Fruit fly (Drosophila melanogaster) whole organism, prepupa: ENCODE data around the gene CG13064.

ENCODE experiments used
- CG10631 ChIP-seq: fragments of 200-800 bp; sonication (Bioruptor generic); optimal IDR thresholded peaks from 2 replicates; lab custom pipeline; 2016; ENCODE audit warnings: missing biosample characterization, missing genetic modification characterization
- CG11294 ChIP-seq: fragments of 200-800 bp; sonication (Bioruptor generic); IDR thresholded peaks from 2 replicates; pipeline ENCODE4 v1.3.6; 2022; ENCODE audit warnings: missing biosample characterization, missing genetic modification characterization
- CG11762 ChIP-seq: fragments of 200-800 bp; sonication (Bioruptor generic); optimal IDR thresholded peaks from 3 replicates; lab custom pipeline; 2016; ENCODE audit warnings: missing biosample characterization, missing genetic modification characterization; ENCODE audit not compliant: insufficient read depth
- CG1621 ChIP-seq: fragments of 200-800 bp; sonication (Bioruptor generic); optimal IDR thresholded peaks from 3 replicates; lab custom pipeline; 2018; ENCODE audit warnings: missing biosample characterization, mild to moderate bottlenecking, missing genetic modification characterization
- CG16779 ChIP-seq: fragments of 200-800 bp; sonication (Bioruptor generic); optimal IDR thresholded peaks from 3 replicates; lab custom pipeline; 2017; ENCODE audit warnings: missing biosample characterization, mild to moderate bottlenecking, missing genetic modification characterization
- CG3032 ChIP-seq: fragments of 200-800 bp; optimal IDR thresholded peaks from 2 replicates; lab custom pipeline; 2019; ENCODE audit warnings: missing biosample characterization, mild to moderate bottlenecking, missing genetic modification characterization, moderate library complexity
- CG3919 ChIP-seq: fragments of 200-800 bp; sonication (Bioruptor generic); optimal IDR thresholded peaks from 3 replicates; lab custom pipeline; 2016; ENCODE audit warnings: missing biosample characterization, missing genetic modification characterization
- CG4318 ChIP-seq: fragments of 200-800 bp; sonication (Bioruptor generic); optimal IDR thresholded peaks from 3 replicates; lab custom pipeline; 2017; ENCODE audit warnings: missing biosample characterization, mild to moderate bottlenecking, missing genetic modification characterization
- CG6276 ChIP-seq: fragments of 200-800 bp; sonication (Bioruptor generic); optimal IDR thresholded peaks from 2 replicates; lab custom pipeline; 2017; ENCODE audit warnings: missing biosample characterization, mild to moderate bottlenecking, missing genetic modification characterization
- CG6792 ChIP-seq: fragments of 200-800 bp; sonication (Bioruptor generic); optimal IDR thresholded peaks from 3 replicates; lab custom pipeline; 2016; ENCODE audit warnings: missing biosample characterization, missing genetic modification characterization
- CG8119 ChIP-seq: fragments of 200-800 bp; sonication (Bioruptor generic); IDR thresholded peaks from 3 replicates; pipeline ENCODE4 v1.3.6; 2022; ENCODE audit warnings: missing biosample characterization, missing genetic modification characterization
- CG8319 ChIP-seq: fragments of 200-800 bp; sonication (Bioruptor generic); optimal IDR thresholded peaks from 3 replicates; lab custom pipeline; 2016; ENCODE audit warnings: missing biosample characterization, missing genetic modification characterization
- CG8632 ChIP-seq: fragments of 200-800 bp; sonication (Bioruptor generic); optimal IDR thresholded peaks from 3 replicates; lab custom pipeline; 2016; ENCODE audit warnings: missing biosample characterization, missing genetic modification characterization
- CG9139 ChIP-seq: fragments of 200-800 bp; sonication (Bioruptor generic); optimal IDR thresholded peaks from 3 replicates; lab custom pipeline; 2017; ENCODE audit warnings: missing biosample characterization, mild to moderate bottlenecking, missing genetic modification characterization
- Eip75B ChIP-seq: fragments of 200-800 bp; sonication (Bioruptor generic); optimal IDR thresholded peaks from 3 replicates; lab custom pipeline; 2016; ENCODE audit warnings: missing biosample characterization, missing genetic modification characterization
- Eip78C ChIP-seq: fragments of 200-800 bp; sonication (Bioruptor generic); peaks from one replicate; lab custom pipeline; 2016; ENCODE audit warnings: missing biosample characterization, missing genetic modification characterization
- Eip93F ChIP-seq: fragments of 200-800 bp; sonication (Bioruptor generic); optimal IDR thresholded peaks from 2 replicates; lab custom pipeline; 2016; ENCODE audit warnings: missing biosample characterization, mild to moderate bottlenecking, missing genetic modification characterization
- Ets96B ChIP-seq: fragments of 200-800 bp; optimal IDR thresholded peaks from 2 replicates; lab custom pipeline; 2019; ENCODE audit warnings: missing biosample characterization, mild to moderate bottlenecking, missing genetic modification characterization, moderate library complexity
- Gug ChIP-seq: fragments of 200-800 bp; sonication (Bioruptor generic); IDR thresholded peaks from 2 replicates; pipeline ENCODE4 v1.3.6; 2022; ENCODE audit warnings: missing biosample characterization, missing genetic modification characterization
- Hr38 ChIP-seq: sonication (Bioruptor generic); optimal IDR thresholded peaks from 2 replicates; lab custom pipeline; 2016; ENCODE audit warnings: missing biosample characterization, missing genetic modification characterization
- Hr39 ChIP-seq: fragments of 200-800 bp; sonication (Bioruptor generic); optimal IDR thresholded peaks from 2 replicates; lab custom pipeline; 2016; ENCODE audit warnings: missing biosample characterization, missing genetic modification characterization
- Hr4 ChIP-seq: fragments of 200-800 bp; sonication (Bioruptor generic); optimal IDR thresholded peaks from 3 replicates; lab custom pipeline; 2016; ENCODE audit warnings: missing biosample characterization, missing genetic modification characterization
- Lpt ChIP-seq: fragments of 200-800 bp; sonication (Bioruptor generic); optimal IDR thresholded peaks from 3 replicates; lab custom pipeline; 2016; ENCODE audit warnings: missing biosample characterization, missing genetic modification characterization
- Met ChIP-seq: fragments of 200-800 bp; sonication (Bioruptor generic); optimal IDR thresholded peaks from 3 replicates; lab custom pipeline; 2016; ENCODE audit warnings: missing biosample characterization, missing genetic modification characterization
- OdsH ChIP-seq: fragments of 200-800 bp; sonication (Bioruptor generic); optimal IDR thresholded peaks from 3 replicates; lab custom pipeline; 2016; ENCODE audit warnings: missing biosample characterization, missing genetic modification characterization
- Smox ChIP-seq: fragments of 200-800 bp; sonication (Bioruptor generic); optimal IDR thresholded peaks from 3 replicates; lab custom pipeline; 2016; ENCODE audit warnings: missing biosample characterization, missing genetic modification characterization
- Sox14 ChIP-seq: fragments of 200-800 bp; sonication (Bioruptor generic); optimal IDR thresholded peaks from 3 replicates; lab custom pipeline; 2016; ENCODE audit warnings: missing biosample characterization, missing genetic modification characterization
- Sox15 ChIP-seq: fragments of 200-800 bp; sonication (Bioruptor generic); optimal IDR thresholded peaks from 3 replicates; lab custom pipeline; 2016; ENCODE audit warnings: missing biosample characterization, missing genetic modification characterization
- acj6 ChIP-seq: fragments of 200-800 bp; sonication (Bioruptor generic); optimal IDR thresholded peaks from 3 replicates; lab custom pipeline; 2016; ENCODE audit warnings: missing biosample characterization, missing genetic modification characterization
- dac ChIP-seq: fragments of 200-800 bp; sonication (Bioruptor generic); optimal IDR thresholded peaks from 2 replicates; lab custom pipeline; 2017; ENCODE audit warnings: missing biosample characterization, mild to moderate bottlenecking, missing genetic modification characterization
- dsx ChIP-seq: fragments of 200-800 bp; optimal IDR thresholded peaks from 3 replicates; lab custom pipeline; 2019; ENCODE audit warnings: missing biosample characterization, mild to moderate bottlenecking, missing genetic modification characterization, moderate library complexity; ENCODE audit not compliant: poor library complexity, severe bottlenecking
- fd59A ChIP-seq: fragments of 200-800 bp; sonication (Bioruptor generic); optimal IDR thresholded peaks from 2 replicates; lab custom pipeline; 2017; ENCODE audit warnings: missing biosample characterization, mild to moderate bottlenecking, missing genetic modification characterization, missing genetic modification reagents
- fd85E ChIP-seq: fragments of 200-800 bp; sonication (Bioruptor generic); optimal IDR thresholded peaks from 3 replicates; lab custom pipeline; 2016; ENCODE audit warnings: missing biosample characterization, missing genetic modification characterization
- fkh ChIP-seq: fragments of 200-800 bp; sonication (Bioruptor generic); optimal IDR thresholded peaks from 3 replicates; lab custom pipeline; 2017; ENCODE audit warnings: missing biosample characterization, mild to moderate bottlenecking, missing genetic modification characterization, moderate library complexity
- lz ChIP-seq: fragments of 200-800 bp; sonication (Bioruptor generic); optimal IDR thresholded peaks from 3 replicates; lab custom pipeline; 2016; ENCODE audit warnings: missing biosample characterization, missing genetic modification characterization
- net ChIP-seq: fragments of 200-800 bp; sonication (Bioruptor generic); optimal IDR thresholded peaks from 3 replicates; lab custom pipeline; 2016; ENCODE audit warnings: missing biosample characterization, missing genetic modification characterization
- pdm3 ChIP-seq: fragments of 200-800 bp; sonication (Bioruptor generic); optimal IDR thresholded peaks from 3 replicates; lab custom pipeline; 2016; ENCODE audit warnings: missing biosample characterization, missing genetic modification characterization
- salr ChIP-seq, 2 experiments: fragments of 200-800 bp; sonication (Bioruptor generic); optimal IDR thresholded peaks; 3 replicates each; lab custom pipeline; 2016 to 2018; ENCODE audit warnings: missing biosample characterization in 2 of 2, missing genetic modification characterization in 2 of 2, mild to moderate bottlenecking in 1 of 2
- spab ChIP-seq: fragments of 200-800 bp; sonication (Bioruptor generic); optimal IDR thresholded peaks from 2 replicates; lab custom pipeline; 2017; ENCODE audit warnings: missing biosample characterization, mild to moderate bottlenecking, missing genetic modification characterization, missing genetic modification reagents
- ss ChIP-seq, 2 experiments: fragments of 200-800 bp; sonication (Bioruptor generic); optimal IDR thresholded peaks; 2 replicates in 1 of 2; 3 replicates in 1 of 2; lab custom pipeline; 2017 to 2018; ENCODE audit warnings: mild to moderate bottlenecking in 2 of 2, missing biosample characterization in 2 of 2, missing genetic modification characterization in 2 of 2, moderate library complexity in 1 of 2
- svp ChIP-seq: fragments of 200-800 bp; sonication (Bioruptor generic); peaks from one replicate; lab custom pipeline; 2016; ENCODE audit warnings: missing biosample characterization, missing genetic modification characterization
- topi ChIP-seq: fragments of 200-800 bp; sonication (Bioruptor generic); optimal IDR thresholded peaks from 3 replicates; lab custom pipeline; 2016; ENCODE audit warnings: missing biosample characterization, missing genetic modification characterization
- vri ChIP-seq: fragments of 200-800 bp; sonication (Bioruptor generic); optimal IDR thresholded peaks from 3 replicates; lab custom pipeline; 2016; ENCODE audit warnings: missing biosample characterization, mild to moderate bottlenecking, missing genetic modification characterization

The CG13064 gene

DNA sequence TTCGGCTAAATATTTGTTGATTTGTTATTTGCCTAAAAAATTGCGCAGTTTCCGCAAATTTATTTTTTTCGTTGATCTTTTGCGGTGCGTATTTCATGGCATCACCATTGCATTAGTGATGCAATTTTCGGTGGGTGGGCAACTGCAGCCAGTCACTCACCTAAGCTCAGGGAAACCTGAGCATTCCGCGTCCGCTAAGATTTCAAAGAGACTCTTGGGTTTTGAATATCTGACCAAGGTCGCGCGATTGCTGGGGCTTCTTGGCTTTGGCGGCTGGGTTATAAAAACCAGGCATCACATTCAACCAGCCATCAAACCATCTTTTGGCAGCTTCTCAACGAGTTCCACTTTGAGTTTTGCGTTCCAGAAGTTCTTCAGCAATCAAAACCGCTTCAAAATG lies 17.8 kb upstream of the CG13064 start, which contains the start of gene CG13071:
CG13071 (plus strand) TSS at position 301 of the 400 bp plus-strand sequence.
- TF ChIP-seq pdm3 (GFP tag; lab: Kevin White, UChicago): no peak
- TF ChIP-seq spab: no peak
- no peak for TF ChIP-seq CG8319 (GFP tag; lab: Kevin White, UChicago)

DNA sequence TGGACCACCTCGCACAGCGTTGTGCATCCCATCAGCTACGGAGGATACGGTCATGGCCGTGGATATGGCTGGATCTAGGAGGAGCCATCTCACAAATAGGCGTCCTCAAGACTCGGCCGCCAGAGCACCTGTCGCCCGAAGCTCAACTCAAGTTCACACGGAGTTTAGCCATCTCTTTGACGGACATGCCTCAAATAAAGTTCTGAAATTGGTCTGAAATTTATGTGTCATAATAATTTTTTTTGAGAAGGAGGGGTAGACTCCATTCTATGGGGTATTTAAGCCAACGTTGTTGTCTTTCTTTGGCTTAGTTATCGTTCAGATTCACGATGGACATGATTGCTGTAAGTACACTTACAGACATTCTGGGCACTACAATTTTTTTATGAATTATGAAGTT lies 17.2 kb upstream of the CG13064 start, which contains the start of gene CG13070:
CG13070 (plus strand) TSS at position 301 of the 400 bp plus-strand sequence.
- no peak for TF ChIP-seq CG6276 (GFP tag; lab: Kevin White, UChicago)

DNA sequence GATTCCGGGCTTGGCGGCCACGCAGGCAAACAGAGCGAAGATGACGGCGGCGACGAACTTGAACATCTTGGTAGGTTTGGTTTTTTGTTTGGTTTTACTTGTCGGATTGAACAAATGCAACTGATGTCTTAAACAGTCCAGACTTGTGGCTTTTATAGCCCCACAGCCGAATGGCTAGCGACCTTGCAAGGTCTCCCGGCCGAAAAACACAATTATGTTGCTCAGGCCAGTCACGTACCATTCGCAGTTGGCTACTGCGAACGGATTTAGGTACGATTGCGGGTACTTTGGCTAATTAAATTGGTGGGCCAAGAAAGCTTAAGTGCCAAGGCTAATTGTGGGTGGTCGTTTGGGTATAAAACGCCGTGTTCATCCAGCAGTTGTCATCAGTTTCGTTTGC lies 15.2 kb upstream of the CG13064 start, which contains the start of the genes CG13051 and CG13069:
CG13051 (minus strand) TSS at position 101 of the 400 bp plus-strand sequence.
CG13069 (plus strand) TSS at position 386 of the 400 bp plus-strand sequence.
- no peak for TF ChIP-seq Gug (GFP tag; lab: Robert Waterston, UW)
- TF ChIP-seq Sox15: no peak
- no peak for TF ChIP-seq CG8319 (GFP tag; lab: Kevin White, UChicago)
- TF ChIP-seq Smox (GFP tag; lab: Kevin White, UChicago): no peak
- no peak for TF ChIP-seq Hr4 (GFP tag; lab: Kevin White, UChicago)
- TF ChIP-seq Sox14 (GFP tag; lab: Kevin White, UChicago): no peak
- TF ChIP-seq OdsH (GFP tag; lab: Kevin White, UChicago): no peak
- TF ChIP-seq CG16779: no peak
- TF ChIP-seq fd59A: no peak
- no peak for TF ChIP-seq Eip93F (GFP tag; lab: Kevin White, UChicago)
- no peak for TF ChIP-seq fd85E (GFP tag; lab: Kevin White, UChicago)
- TF ChIP-seq ss (GFP tag; optimal IDR thresholded peaks at IDR 0.05; lab: Kevin White, UChicago): no peak
- TF ChIP-seq Lpt (GFP tag; lab: Kevin White, UChicago): no peak
- TF ChIP-seq salr (GFP tag; optimal IDR thresholded peaks at IDR 0.05; lab: Kevin White, UChicago): no peak
- TF ChIP-seq CG8632 (GFP tag; lab: Kevin White, UChicago): no peak
- no peak for TF ChIP-seq vri
- TF ChIP-seq dac (GFP tag; lab: Kevin White, UChicago): no peak

DNA sequence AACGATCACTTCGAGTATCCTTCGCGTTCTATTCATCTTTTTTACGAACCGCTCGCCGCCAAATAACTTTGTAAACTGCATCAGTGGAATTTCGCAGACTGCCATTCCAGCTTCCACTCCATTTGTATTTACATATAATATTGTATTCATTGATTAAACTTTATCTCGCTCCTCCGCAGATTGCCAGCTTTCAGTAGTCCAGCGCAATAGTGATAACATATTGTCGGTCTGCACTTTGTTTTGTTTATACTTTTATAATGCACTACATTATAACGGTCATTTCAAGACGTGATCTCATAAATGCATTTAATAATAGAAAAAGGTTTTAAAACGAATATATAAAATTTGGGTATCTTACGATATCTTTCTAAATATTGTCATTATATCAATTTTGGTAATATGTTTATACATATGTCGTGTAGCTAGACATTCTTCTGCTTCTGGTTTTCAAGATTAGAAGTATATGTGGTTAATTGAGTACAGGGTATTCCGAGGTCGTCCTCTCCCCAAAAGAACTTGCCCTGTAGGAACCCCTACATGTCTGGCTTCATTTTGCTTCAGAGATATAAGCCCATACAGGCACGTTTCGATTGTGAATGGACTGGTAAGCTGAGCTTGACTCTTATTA lies 12.0 kb upstream of the CG13064 start, which contains the start of gene CG4950:
CG4950 (minus strand) TSS at position 51 of the 628 bp plus-strand sequence.
- TF ChIP-seq pdm3 (GFP tag; lab: Kevin White, UChicago) (peak; percentile 47), Ets96B (tag; lab: Kevin White, UChicago) (peak; percentile 59), salr (GFP tag; optimal IDR thresholded peaks at IDR 0.05; lab: Kevin White, UChicago) (no peak), Gug (GFP tag; lab: Robert Waterston, UW) (peak; percentile 42; the same call in 1 of the 2 replicates), Eip78C (GFP tag; lab: Kevin White, UChicago) (peak; percentile 87), svp (GFP tag; lab: Kevin White, UChicago) (peak; percentile 74), Smox (GFP tag; lab: Kevin White, UChicago) (peak; percentile 11), CG4318 (GFP tag; lab: Kevin White, UChicago) (no peak), ss (GFP tag; optimal IDR thresholded peaks at IDR 0.05; lab: Kevin White, UChicago) (peak; percentile 18 to 61), Hr39 (GFP tag; lab: Kevin White, UChicago) (peak; percentile 12), acj6 (GFP tag; lab: Kevin White, UChicago) (peak; percentile 8), Sox14 (GFP tag; lab: Kevin White, UChicago) (peak; percentile 44), CG3919 (peak; percentile 29), Hr38 (GFP tag; lab: Kevin White, UChicago) (no peak), CG11762 (GFP tag; lab: Kevin White, UChicago) (no peak), Sox15 (peak; percentile 32), CG3032 (peak; percentile 69), CG11294 (GFP tag; lab: Robert Waterston, UW) (no peak), topi (GFP tag; lab: Kevin White, UChicago) (peak; percentile 27), CG16779 (peak; percentile 15), dsx (GFP tag; lab: Kevin White, UChicago) (peak; percentile 52), CG10631 (GFP tag; lab: Kevin White, UChicago) (no peak), CG6792 (GFP tag; lab: Kevin White, UChicago) (peak; percentile 26), CG9139 (GFP tag; lab: Kevin White, UChicago) (peak; percentile 2), CG8632 (GFP tag; lab: Kevin White, UChicago) (peak; percentile 30), net (peak; percentile 1), vri (no peak), lz (peak; percentile 19), CG8119 (GFP tag; lab: Robert Waterston, UW) (peak; percentile 20; the same call in 1 of the 3 replicates), Met (GFP tag; lab: Kevin White, UChicago) (peak; percentile 33), fkh (GFP tag; lab: Kevin White, UChicago) (no peak), Eip75B (GFP tag; lab: Kevin White, UChicago) (peak; percentile 39), fd85E (GFP tag; lab: Kevin White, UChicago) (no peak), CG1621 (tag; lab: Kevin White, UChicago) (no peak)
